Worm (Caenorhabditis elegans): ENCODE results near the gene T21E8.4.

DNA sequence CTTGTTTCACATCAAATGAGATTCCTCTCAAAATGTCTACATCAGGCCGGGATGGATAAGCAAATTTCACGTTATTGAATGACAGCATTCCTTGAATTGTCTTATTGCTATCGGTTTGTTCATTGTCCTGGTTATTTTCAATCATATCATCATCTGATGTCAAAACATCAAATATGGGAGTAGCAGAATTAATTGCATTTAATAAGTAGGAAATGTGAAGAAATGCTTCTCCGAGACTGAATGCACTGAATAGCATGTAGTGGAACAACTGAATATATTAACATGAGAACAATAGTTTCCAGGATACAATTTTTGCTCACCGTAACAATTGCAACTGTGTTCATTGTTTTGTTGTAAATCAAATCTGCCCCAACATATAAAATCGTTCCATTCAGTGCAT is 18.0 kb upstream of the T21E8.4 start:
- TF ChIP-seq pqm-1 (tag; optimal IDR thresholded peaks at IDR 0.05) = no peak
- TF ChIP-seq nhr-76 (tag; optimal IDR thresholded peaks at IDR 0.05) = no peak
- TF ChIP-seq lin-39 (tag; optimal IDR thresholded peaks at IDR 0.05) = no peak
